Worm (Caenorhabditis elegans): ENCODE results near the gene lpr-5.

ce11 chrX:11033128-11033951, 28.6 kb upstream of the lpr-5 start:
- TF ChIP-seq nhr-237 (tag; optimal IDR thresholded peaks at IDR 0.05) (no peak), mep-1 (tag; optimal IDR thresholded peaks at IDR 0.05) (no peak)
